Fruit fly (Drosophila melanogaster) whole organism: Measurements from ENCODE around the gene CG12546.

Experiments
- CG8478 ChIP-seq: fragments of >200 bp; optimal IDR thresholded peaks from 2 replicates; lab custom pipeline; 2018; ENCODE audit warnings: inconsistent platforms
- Dll ChIP-seq: fragments of >200 bp; optimal IDR thresholded peaks from 2 replicates; lab custom pipeline; 2017
- EcR ChIP-seq, 2 experiments: fragments of >200 bp; optimal IDR thresholded peaks; 2 replicates each; lab custom pipeline; 2017; ENCODE audit warnings: missing biosample characterization in 2 of 2, missing genetic modification characterization in 2 of 2, missing genetic modification reagents in 2 of 2
- pan ChIP-seq: fragments of >200 bp; optimal IDR thresholded peaks from 2 replicates; lab custom pipeline; 2017
- psq ChIP-seq: fragments of >200 bp; optimal IDR thresholded peaks from 2 replicates; lab custom pipeline; 2017
- usp ChIP-seq: fragments of >200 bp; optimal IDR thresholded peaks from 2 replicates; lab custom pipeline; 2017; ENCODE audit warnings: missing biosample characterization, missing genetic modification characterization, mixed read lengths

CG12546 gene

DNA sequence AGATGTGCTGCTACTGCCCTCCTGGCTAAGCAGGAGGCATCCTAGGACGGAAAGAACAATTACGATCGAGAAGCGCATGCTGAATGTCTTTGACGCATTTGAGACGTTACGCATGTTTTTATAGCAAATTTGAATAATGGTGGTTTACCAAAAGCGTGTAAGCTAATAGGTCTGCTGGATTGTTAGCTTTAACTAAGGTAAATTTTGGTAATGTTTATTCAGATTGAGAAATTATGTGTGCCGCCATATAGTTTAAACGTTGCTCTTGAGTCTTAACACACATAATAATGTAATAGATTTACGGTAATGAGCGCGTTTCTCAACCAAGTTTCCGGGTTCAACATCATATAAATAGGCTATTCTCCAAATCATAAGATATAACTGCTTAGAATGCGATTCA is at the start of gene CG12546, which contains the start of gene CG14453:
CG12546 (minus strand) TSS at position 101 of the 400 bp plus-strand sequence.
CG14453 (plus strand) TSS at position 372 of the 400 bp plus-strand sequence.
- TF ChIP-seq usp (GFP tag; lab: Kevin White, UChicago) (no peak), pan (no peak), psq (no peak), CG8478 (no peak), EcR (GFP tag; optimal IDR thresholded peaks at IDR 0.05; lab: Kevin White, UChicago) (no peak), Dll (lab: Kevin White, UChicago) (no peak)

DNA sequence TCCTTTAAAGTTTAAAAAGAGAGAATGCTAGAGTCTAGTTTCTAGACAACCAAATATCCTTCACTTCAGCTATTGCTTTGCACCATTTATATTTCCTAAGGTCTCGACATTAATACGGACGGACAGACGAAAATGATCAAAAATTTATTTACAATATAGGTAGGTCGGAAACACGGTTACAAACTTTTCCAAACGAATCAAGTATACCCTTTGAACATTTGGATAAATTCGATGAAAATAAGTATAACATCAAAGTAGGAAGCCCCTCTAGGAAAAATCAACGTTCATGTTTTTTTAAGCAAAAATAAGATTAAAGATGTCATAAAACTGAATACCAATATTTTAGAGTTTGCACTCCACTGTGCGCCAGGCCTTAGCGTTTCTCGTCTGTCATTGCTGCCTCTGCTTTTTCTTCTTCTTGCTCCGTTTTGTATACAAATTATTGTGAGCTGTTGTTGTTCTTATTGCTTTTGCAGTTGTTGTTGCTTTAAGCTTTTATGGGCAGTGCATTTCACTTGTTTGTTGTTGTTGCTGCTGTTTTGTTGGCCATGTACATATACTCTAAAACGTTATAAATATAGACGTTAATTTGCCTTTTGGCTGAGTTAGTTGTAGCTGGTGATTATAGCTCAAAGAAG is 49.5 kb upstream of the CG12546 start:
- TF ChIP-seq EcR (GFP tag; optimal IDR thresholded peaks at IDR 0.05; lab: Kevin White, UChicago) = no peak
- TF ChIP-seq CG8478 = no peak
- TF ChIP-seq pan = no peak

- TF ChIP-seq psq (no peak), EcR (GFP tag; optimal IDR thresholded peaks at IDR 0.05; lab: Kevin White, UChicago) (no peak), pan (no peak), Dll (lab: Kevin White, UChicago) (no peak), CG8478 (no peak), usp (GFP tag; lab: Kevin White, UChicago) (no peak)
Observed at dm6 chr3L:22742121-22742531, 48.5 kb upstream of the CG12546 start.

dm6 chr3L:22741389-22742120 is 47.9 kb upstream of the CG12546 start, which contains the start of gene CG7369:
Gene CG7369, plus strand, starts transcription at chr3L:22741793.
- no peak for TF ChIP-seq usp (GFP tag; lab: Kevin White, UChicago)
- TF ChIP-seq Dll (lab: Kevin White, UChicago) = no peak
- no peak for TF ChIP-seq psq
- no peak for TF ChIP-seq pan
- no peak for TF ChIP-seq EcR (GFP tag; optimal IDR thresholded peaks at IDR 0.05; lab: Kevin White, UChicago)

DNA sequence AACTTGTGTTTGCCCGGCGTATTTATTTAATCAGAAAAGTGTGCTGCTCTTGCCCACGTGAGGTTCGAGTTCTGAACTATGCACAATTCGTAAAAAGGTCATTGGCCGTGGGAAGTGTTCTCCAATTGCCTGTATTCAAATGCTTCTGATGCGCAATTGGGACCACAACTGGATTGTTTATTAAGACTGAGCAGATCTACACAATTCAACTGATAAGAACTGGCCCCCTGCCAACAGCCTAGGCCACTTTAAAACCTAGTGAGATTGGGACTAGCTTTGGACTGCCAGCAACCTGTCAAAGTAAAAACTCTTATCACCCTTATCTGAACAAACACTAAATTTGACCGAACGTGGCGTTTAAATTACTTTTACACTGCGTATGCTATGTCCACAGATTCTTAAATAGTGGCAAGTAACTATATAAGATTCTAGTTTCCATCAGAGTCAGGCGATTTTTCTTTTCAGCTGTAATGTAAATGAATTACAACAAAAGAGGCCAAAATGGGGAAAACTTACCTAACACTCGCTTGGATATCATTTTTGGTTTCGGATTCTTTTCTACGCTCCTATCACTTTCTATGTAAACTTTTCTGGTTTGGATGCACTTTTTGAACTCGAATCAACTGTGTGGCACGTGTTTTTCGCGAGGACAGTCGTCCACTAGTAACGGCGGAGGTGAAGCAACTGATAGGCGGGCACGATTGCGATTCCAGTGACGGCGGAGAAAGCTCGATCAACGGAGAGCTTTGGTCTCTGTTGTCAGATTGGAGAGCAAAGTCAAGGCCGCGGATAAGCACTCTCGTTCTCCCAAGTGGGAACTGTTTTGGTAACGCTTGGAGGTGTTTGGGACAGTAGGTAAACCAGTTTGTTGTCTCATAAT is 44.4 kb upstream of the CG12546 start, which contains the start of gene CG11241:
CG11241 (minus strand) TSS at position 689 of the 880 bp plus-strand sequence.
- no peak for TF ChIP-seq EcR (GFP tag; optimal IDR thresholded peaks at IDR 0.05; lab: Kevin White, UChicago)
- no peak for TF ChIP-seq psq
- TF ChIP-seq usp (GFP tag; lab: Kevin White, UChicago) = no peak
- no peak for TF ChIP-seq pan
- no peak for TF ChIP-seq CG8478
- TF ChIP-seq Dll (lab: Kevin White, UChicago) = no peak

DNA sequence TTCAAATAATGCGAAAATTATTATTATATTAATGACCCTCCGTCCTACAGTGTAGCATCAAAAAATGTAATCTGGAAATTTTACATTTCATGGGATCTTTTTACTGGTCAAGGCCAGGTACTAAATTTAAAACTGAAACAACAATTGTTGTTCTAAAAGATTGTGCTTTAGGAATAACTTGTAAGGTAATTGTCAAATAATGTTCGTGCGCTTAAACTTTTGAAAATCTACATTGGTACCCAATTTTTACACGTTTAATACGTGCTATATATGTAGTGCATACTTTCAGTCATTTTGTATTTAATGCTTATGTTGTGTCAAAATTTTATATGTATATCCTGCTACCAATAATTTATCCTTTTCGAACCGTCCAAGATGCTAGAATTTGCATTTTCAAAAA is 40.0 kb upstream of the CG12546 start:
- TF ChIP-seq pan = no peak
- TF ChIP-seq psq = no peak
- TF ChIP-seq EcR (GFP tag; optimal IDR thresholded peaks at IDR 0.05; lab: Kevin White, UChicago) = no peak
- TF ChIP-seq Dll (lab: Kevin White, UChicago) = no peak
- no peak for TF ChIP-seq CG8478
- no peak for TF ChIP-seq usp (GFP tag; lab: Kevin White, UChicago)

DNA sequence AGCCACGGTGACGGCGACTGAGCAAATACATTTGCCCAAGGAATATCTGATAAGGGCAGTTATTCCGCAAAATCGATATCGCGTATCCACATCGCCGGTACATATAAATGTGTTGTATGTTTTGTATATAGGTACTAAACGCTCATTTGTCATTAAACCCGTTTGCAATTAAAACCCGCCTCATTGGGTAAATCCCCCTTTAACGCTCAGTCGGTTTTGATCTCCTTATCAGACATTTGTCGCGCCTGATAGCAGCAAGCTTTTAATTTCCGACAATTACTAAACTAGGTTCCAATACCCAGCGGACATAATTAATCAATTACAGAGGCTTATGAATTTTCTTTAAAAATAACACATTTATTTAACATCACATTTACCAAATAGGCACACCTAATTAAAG is 37.8 kb upstream of the CG12546 start:
- TF ChIP-seq Dll (lab: Kevin White, UChicago) (no peak), psq (no peak), EcR (GFP tag; optimal IDR thresholded peaks at IDR 0.05; lab: Kevin White, UChicago) (no peak), CG8478 (no peak), usp (GFP tag; lab: Kevin White, UChicago) (no peak), pan (no peak)

dm6 chr3L:22729466-22729865 is 35.9 kb upstream of the CG12546 start, which contains the start of gene CG32454:
Gene CG32454, plus strand, starts transcription at chr3L:22729766.
- TF ChIP-seq CG8478 (no peak), usp (GFP tag; lab: Kevin White, UChicago) (no peak), psq (no peak), pan (no peak), Dll (lab: Kevin White, UChicago) (no peak), EcR (GFP tag; optimal IDR thresholded peaks at IDR 0.05; lab: Kevin White, UChicago) (no peak)

- TF ChIP-seq psq = no peak
- TF ChIP-seq Dll (lab: Kevin White, UChicago) = no peak
- no peak for TF ChIP-seq usp (GFP tag; lab: Kevin White, UChicago)
- TF ChIP-seq EcR (GFP tag; optimal IDR thresholded peaks at IDR 0.05; lab: Kevin White, UChicago) = no peak
- TF ChIP-seq CG8478 = no peak
- TF ChIP-seq pan = no peak
Observed at dm6 chr3L:22727739-22728335, 34.2 kb upstream of the CG12546 start, which contains the start of the genes CG14450 and CG11367. Gene CG14450, minus strand, starts transcription at chr3L:22727789. Gene CG11367, plus strand, starts transcription at chr3L:22728111.

dm6 chr3L:22724046-22724771 is 30.6 kb upstream of the CG12546 start:
- TF ChIP-seq EcR (GFP tag; optimal IDR thresholded peaks at IDR 0.05; lab: Kevin White, UChicago) (no peak), psq (no peak), CG8478 (no peak), Dll (lab: Kevin White, UChicago) (no peak), pan (no peak), usp (GFP tag; lab: Kevin White, UChicago) (no peak)

DNA sequence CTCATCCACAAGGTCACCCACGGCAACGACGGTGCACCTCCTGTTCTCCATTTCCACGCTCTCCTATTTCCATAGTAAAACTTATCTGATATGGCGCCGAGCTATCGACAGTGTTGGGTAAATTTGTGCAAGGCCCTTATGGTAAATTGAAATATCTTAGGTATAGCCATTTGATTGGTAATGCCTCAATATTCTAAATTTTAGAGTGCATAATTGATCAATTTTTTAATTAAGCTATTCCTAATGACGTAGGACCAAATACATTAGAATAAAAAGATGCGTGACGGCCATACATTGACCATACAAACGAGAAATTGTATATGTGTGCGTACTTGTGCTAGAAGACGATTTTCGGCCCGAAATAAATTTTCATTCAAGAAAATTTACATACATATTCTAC is 28.4 kb upstream of the CG12546 start, which contains the start of gene CG14451:
CG14451 (minus strand) TSS at position 101 of the 400 bp plus-strand sequence.
- TF ChIP-seq EcR (GFP tag; optimal IDR thresholded peaks at IDR 0.05; lab: Kevin White, UChicago) (no peak), pan (no peak), CG8478 (no peak), usp (GFP tag; lab: Kevin White, UChicago) (no peak), Dll (lab: Kevin White, UChicago) (no peak), psq (no peak)
